Worm (Caenorhabditis elegans) whole organism, early embryonic: ENCODE results near the gene M03E7.2.

Source experiments
- F13C5.2 ChIP-seq: sonication (generic microtip); optimal IDR thresholded peaks from 2 replicates; lab custom pipeline; 2017; ENCODE audit warnings: mild to moderate bottlenecking, missing genetic modification characterization, inconsistent platforms, missing compliant biosample characterization
- ama-1 ChIP-seq: fragments of 150-350 bp; optimal IDR thresholded peaks from 2 replicates; lab custom pipeline; 2014
- ceh-13 ChIP-seq: fragments of 200-800 bp; sonication (Bioruptor generic); optimal IDR thresholded peaks from 2 replicates; lab custom pipeline; 2018; ENCODE audit warnings: mild to moderate bottlenecking, missing genetic modification characterization, missing compliant biosample characterization
- ceh-36 ChIP-seq: sonication (generic microtip); optimal IDR thresholded peaks from 2 replicates; lab custom pipeline; 2016; ENCODE audit warnings: missing genetic modification characterization, inconsistent platforms, missing compliant biosample characterization
- ets-7 ChIP-seq: sonication (generic microtip); optimal IDR thresholded peaks from 2 replicates; lab custom pipeline; 2016; ENCODE audit warnings: missing genotype, missing genetic modification characterization, missing compliant biosample characterization
- flt-1 ChIP-seq: fragments of 200-800 bp; sonication (Bioruptor generic); IDR thresholded peaks from 2 replicates; pipeline ENCODE4 v1.3.6; 2022; ENCODE audit warnings: missing genetic modification characterization, missing compliant biosample characterization
- hmbx-1 ChIP-seq: sonication (generic microtip); optimal IDR thresholded peaks from 2 replicates; lab custom pipeline; 2016; ENCODE audit warnings: mild to moderate bottlenecking, missing genetic modification characterization, missing compliant biosample characterization
- hnd-1 ChIP-seq: sonication (generic microtip); optimal IDR thresholded peaks from 2 replicates; lab custom pipeline; 2016; ENCODE audit warnings: missing genetic modification characterization, missing compliant biosample characterization
- pes-1 ChIP-seq: fragments of 200-800 bp; sonication (Bioruptor generic); IDR thresholded peaks from 2 replicates; pipeline ENCODE4 v1.3.6; 2022; ENCODE audit warnings: missing genetic modification reagents, missing genetic modification characterization, missing compliant biosample characterization
- scrt-1 ChIP-seq: fragments of 200-800 bp; sonication (Bioruptor generic); IDR thresholded peaks from 2 replicates; pipeline ENCODE4 v1.3.6; 2022; ENCODE audit warnings: missing genetic modification characterization, missing compliant biosample characterization
- sea-1 ChIP-seq: fragments of 200-800 bp; sonication (Bioruptor generic); conservative IDR thresholded peaks from 2 replicates; pipeline ENCODE4 v1.3.6; 2022; ENCODE audit warnings: missing genetic modification characterization, missing compliant biosample characterization
- tbx-11 ChIP-seq: fragments of 200-800 bp; sonication (Bioruptor generic); IDR thresholded peaks from 2 replicates; pipeline ENCODE4 v1.3.6; 2022; ENCODE audit warnings: missing genetic modification characterization, missing compliant biosample characterization
- tra-4 ChIP-seq: sonication (generic microtip); optimal IDR thresholded peaks from 2 replicates; lab custom pipeline; 2017; ENCODE audit warnings: missing genetic modification characterization, missing compliant biosample characterization

DNA sequence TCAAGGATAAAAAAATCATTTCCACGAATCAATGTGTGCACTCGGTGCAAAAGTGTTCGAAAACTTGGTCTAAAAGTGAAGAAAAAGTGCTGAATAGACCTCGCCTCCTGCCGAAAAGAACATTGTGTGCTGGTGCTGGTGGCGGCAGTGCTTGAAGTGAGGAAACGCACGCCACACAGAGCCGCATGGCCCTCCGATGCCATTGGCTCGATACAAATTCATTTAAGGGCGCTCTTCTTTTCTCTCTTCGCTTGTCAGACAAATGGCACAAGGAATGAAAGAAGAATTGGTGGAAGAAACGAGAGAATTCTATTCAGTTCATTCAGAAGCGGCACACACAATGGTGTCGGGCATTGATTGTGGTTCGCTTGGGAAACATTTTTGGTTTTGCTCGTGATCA lies 35.1 kb upstream of the M03E7.2 start:
- TF ChIP-seq tra-4 (tag; lab: Kevin White, UChicago) (no peak), pes-1 (GFP tag; lab: Robert Waterston, UW) (no peak), scrt-1 (no peak), ama-1 (no peak), F13C5.2 (tag; lab: Kevin White, UChicago) (no peak), hnd-1 (no peak), flt-1 (GFP tag; lab: Robert Waterston, UW) (no peak), sea-1 (GFP tag; lab: Robert Waterston, UW) (no peak), ceh-13 (GFP tag; lab: Kevin White, UChicago) (no peak), tbx-11 (GFP tag; lab: Robert Waterston, UW) (no peak), ets-7 (no peak), hmbx-1 (no peak), ceh-36 (tag; lab: Kevin White, UChicago) (no peak)
